Fruit fly (Drosophila melanogaster) whole organism, embryonic: ENCODE data around the gene CG6149.

ENCODE experiments used
- ATbp ChIP-seq: fragments of 200-800 bp; sonication (Bioruptor generic); optimal IDR thresholded peaks from 2 replicates; lab custom pipeline; 2017; ENCODE audit warnings: missing biosample characterization, mild to moderate bottlenecking, missing genetic modification characterization, missing genetic modification reagents
- Abd-B ChIP-seq: fragments of 200-800 bp; sonication (Bioruptor generic); optimal IDR thresholded peaks from 2 replicates; lab custom pipeline; 2018; ENCODE audit warnings: missing biosample characterization, mild to moderate bottlenecking, missing genetic modification characterization, moderate library complexity
- Aef1 ChIP-seq: fragments of 200-800 bp; sonication (Bioruptor generic); IDR thresholded peaks from 3 replicates; pipeline ENCODE4 v1.3.6; 2022; ENCODE audit warnings: missing biosample characterization, missing genetic modification characterization
- CG10431 ChIP-seq: fragments of 200-800 bp; sonication (Bioruptor generic); optimal IDR thresholded peaks from 3 replicates; lab custom pipeline; 2018; ENCODE audit warnings: missing biosample characterization, mild to moderate bottlenecking, missing genetic modification characterization
- CG11695 ChIP-seq: fragments of 200-800 bp; sonication (Bioruptor generic); IDR thresholded peaks from 3 replicates; pipeline ENCODE4 v1.3.6; 2022; ENCODE audit warnings: missing biosample characterization, missing genetic modification characterization
- CG11723 ChIP-seq: fragments of 200-800 bp; sonication (Bioruptor generic); optimal IDR thresholded peaks from 2 replicates; lab custom pipeline; 2017; ENCODE audit warnings: missing biosample characterization, mild to moderate bottlenecking, missing genetic modification characterization
- CG12391 ChIP-seq: fragments of 200-800 bp; sonication (Bioruptor generic); optimal IDR thresholded peaks from 3 replicates; lab custom pipeline; 2018; ENCODE audit warnings: missing biosample characterization, mild to moderate bottlenecking, missing genetic modification characterization, moderate library complexity
- CG13296 ChIP-seq: fragments of 200-800 bp; sonication (Bioruptor generic); optimal IDR thresholded peaks from 3 replicates; lab custom pipeline; 2018; ENCODE audit warnings: missing biosample characterization, mild to moderate bottlenecking, missing genetic modification characterization
- CG13424 ChIP-seq: fragments of 200-800 bp; sonication (Bioruptor generic); optimal IDR thresholded peaks from 2 replicates; lab custom pipeline; 2019; ENCODE audit warnings: missing biosample characterization, mild to moderate bottlenecking, missing genetic modification characterization, moderate library complexity
- CG14441 ChIP-seq: fragments of 200-800 bp; sonication (Bioruptor generic); IDR thresholded peaks from 2 replicates; pipeline ENCODE4 v1.3.6; 2022; ENCODE audit warnings: missing biosample characterization, missing genetic modification characterization
- CG15073 ChIP-seq: fragments of 200-800 bp; sonication (Bioruptor generic); optimal IDR thresholded peaks from 2 replicates; lab custom pipeline; 2016; ENCODE audit warnings: missing biosample characterization, missing genetic modification characterization
- CG16813 ChIP-seq: fragments of 200-800 bp; sonication (Bioruptor generic); IDR thresholded peaks from 3 replicates; pipeline ENCODE4 v1.3.6; 2022; ENCODE audit warnings: missing biosample characterization, missing genetic modification characterization; ENCODE audit not compliant: partially characterized antibody
- CG17612 ChIP-seq: fragments of 200-800 bp; sonication (Bioruptor generic); IDR thresholded peaks from 2 replicates; pipeline ENCODE4 v1.3.6; 2022; ENCODE audit warnings: missing biosample characterization, missing genetic modification characterization
- CG18599 ChIP-seq: fragments of 200-800 bp; sonication (Bioruptor generic); optimal IDR thresholded peaks from 3 replicates; lab custom pipeline; 2017; ENCODE audit warnings: missing biosample characterization, missing genetic modification characterization, mild to moderate bottlenecking, moderate library complexity, missing genetic modification reagents
- CG2120 ChIP-seq: fragments of 200-800 bp; sonication (Bioruptor generic); optimal IDR thresholded peaks from 3 replicates; lab custom pipeline; 2016; ENCODE audit warnings: missing biosample characterization, missing genetic modification characterization
- CG2678 ChIP-seq: fragments of 200-800 bp; sonication (Bioruptor generic); optimal IDR thresholded peaks from 3 replicates; lab custom pipeline; 2019; ENCODE audit warnings: missing biosample characterization, mild to moderate bottlenecking, missing genetic modification characterization, moderate library complexity
- CG3407 ChIP-seq: fragments of 200-800 bp; sonication (Bioruptor generic); optimal IDR thresholded peaks from 2 replicates; lab custom pipeline; 2018; ENCODE audit warnings: missing biosample characterization, mild to moderate bottlenecking, missing genetic modification characterization
- CG4424 ChIP-seq: fragments of 200-800 bp; sonication (Bioruptor generic); optimal IDR thresholded peaks from 3 replicates; lab custom pipeline; 2016; ENCODE audit warnings: missing biosample characterization, missing genetic modification characterization
- CG6689 ChIP-seq: fragments of 200-800 bp; sonication (Bioruptor generic); IDR thresholded peaks from 2 replicates; pipeline ENCODE4 v1.3.6; 2022; ENCODE audit warnings: missing biosample characterization, missing genetic modification characterization
- CG7786 ChIP-seq: fragments of 200-800 bp; sonication (Bioruptor generic); optimal IDR thresholded peaks from 2 replicates; lab custom pipeline; 2016; ENCODE audit warnings: missing biosample characterization, missing genetic modification characterization
- CG7839 ChIP-seq: fragments of 200-800 bp; sonication (Bioruptor generic); optimal IDR thresholded peaks from 3 replicates; lab custom pipeline; 2018; ENCODE audit warnings: missing biosample characterization, mild to moderate bottlenecking, missing genetic modification characterization, moderate library complexity
- CG9437 ChIP-seq: fragments of 200-800 bp; sonication (Bioruptor generic); optimal IDR thresholded peaks from 2 replicates; lab custom pipeline; 2018; ENCODE audit warnings: missing biosample characterization, mild to moderate bottlenecking, missing genetic modification characterization
- CoRest ChIP-seq: fragments of 200-800 bp; sonication (Bioruptor generic); optimal IDR thresholded peaks from 3 replicates; lab custom pipeline; 2018; ENCODE audit warnings: missing biosample characterization, mild to moderate bottlenecking, missing genetic modification characterization, moderate library complexity
- D ChIP-seq, 2 experiments: fragments of 200-800 bp in 1 of 2; fragments of >200 bp in 1 of 2; sonication (Bioruptor generic) in 1 of 2; optimal IDR thresholded peaks; 2 replicates in 1 of 2; 3 replicates in 1 of 2; lab custom pipeline; 2017; ENCODE audit warnings: mild to moderate bottlenecking in 1 of 2, missing biosample characterization in 1 of 2, missing genetic modification characterization in 1 of 2, missing genetic modification reagents in 1 of 2
- Dref ChIP-seq: fragments of 200-800 bp; sonication (Bioruptor generic); IDR thresholded peaks from 2 replicates; pipeline ENCODE4 v1.3.6; 2022; ENCODE audit warnings: missing biosample characterization, missing genetic modification characterization
- Fer1 ChIP-seq: fragments of 200-800 bp; sonication (Bioruptor generic); optimal IDR thresholded peaks from 2 replicates; lab custom pipeline; 2017; ENCODE audit warnings: missing biosample characterization, mild to moderate bottlenecking, missing genetic modification characterization
- Gug ChIP-seq: fragments of 200-800 bp; sonication (Bioruptor generic); IDR thresholded peaks from 4 replicates; pipeline ENCODE4 v1.3.6; 2022; ENCODE audit warnings: missing biosample characterization, missing genetic modification characterization
- H15 ChIP-seq: fragments of 200-800 bp; sonication (Bioruptor generic); IDR thresholded peaks from 3 replicates; pipeline ENCODE4 v1.3.6; 2022; ENCODE audit warnings: missing biosample characterization, missing genetic modification characterization
- HLH3B ChIP-seq: fragments of 200-800 bp; sonication (Bioruptor generic); IDR thresholded peaks from 2 replicates; pipeline ENCODE4 v1.3.6; 2022; ENCODE audit warnings: missing biosample characterization, missing genetic modification characterization
- HLHmδ ChIP-seq: fragments of 200-800 bp; sonication (Bioruptor generic); optimal IDR thresholded peaks from 2 replicates; lab custom pipeline; 2018; ENCODE audit warnings: missing biosample characterization, mild to moderate bottlenecking, missing genetic modification characterization, moderate library complexity
- HmgZ ChIP-seq: fragments of 200-800 bp; sonication (Bioruptor generic); optimal IDR thresholded peaks from 2 replicates; lab custom pipeline; 2018; ENCODE audit warnings: missing biosample characterization, mild to moderate bottlenecking, missing genetic modification characterization
- Hr39 ChIP-seq: fragments of >200 bp; optimal IDR thresholded peaks from 2 replicates; lab custom pipeline; 2017
- Myb ChIP-seq: fragments of 200-800 bp; sonication (Bioruptor generic); optimal IDR thresholded peaks from 2 replicates; lab custom pipeline; 2016; ENCODE audit warnings: missing biosample characterization, missing genetic modification characterization
- Oli ChIP-seq: fragments of 200-800 bp; sonication (Bioruptor generic); optimal IDR thresholded peaks from 2 replicates; lab custom pipeline; 2018; ENCODE audit warnings: missing biosample characterization, mild to moderate bottlenecking, missing genetic modification characterization, moderate library complexity
- ab ChIP-seq: fragments of 200-800 bp; sonication (Bioruptor generic); optimal IDR thresholded peaks from 2 replicates; lab custom pipeline; 2016; ENCODE audit warnings: missing biosample characterization, missing genetic modification characterization
- abd-A ChIP-seq: fragments of 200-800 bp; sonication (Bioruptor generic); optimal IDR thresholded peaks from 3 replicates; lab custom pipeline; 2019; ENCODE audit warnings: missing biosample characterization, mild to moderate bottlenecking, missing genetic modification characterization, moderate library complexity
- amos ChIP-seq: fragments of 200-800 bp; sonication (Bioruptor generic); IDR thresholded peaks from 2 replicates; pipeline ENCODE4 v1.3.6; 2022; ENCODE audit warnings: missing biosample characterization, missing genetic modification characterization; ENCODE audit not compliant: partially characterized antibody
- ara ChIP-seq: fragments of 200-800 bp; sonication (Bioruptor generic); IDR thresholded peaks from 2 replicates; pipeline ENCODE4 v1.3.6; 2022; ENCODE audit warnings: missing biosample characterization, missing genetic modification characterization
- bsh ChIP-seq, 2 experiments: fragments of 200-800 bp; sonication (Bioruptor generic); optimal IDR thresholded peaks; 2 replicates each; lab custom pipeline; 2017 to 2018; ENCODE audit warnings: mild to moderate bottlenecking in 2 of 2, missing biosample characterization in 2 of 2, missing genetic modification characterization in 2 of 2, moderate library complexity in 1 of 2
- disco-r ChIP-seq: fragments of 200-800 bp; sonication (Bioruptor generic); optimal IDR thresholded peaks from 2 replicates; lab custom pipeline; 2016; ENCODE audit warnings: missing biosample characterization, missing genetic modification characterization
- ems ChIP-seq: fragments of 200-800 bp; sonication (Bioruptor generic); optimal IDR thresholded peaks from 3 replicates; lab custom pipeline; 2016; ENCODE audit warnings: missing biosample characterization, missing genetic modification characterization
- hbn ChIP-seq: fragments of 200-800 bp; sonication (Bioruptor generic); IDR thresholded peaks from 2 replicates; pipeline ENCODE4 v1.3.6; 2022; ENCODE audit warnings: missing biosample characterization, missing genetic modification characterization; ENCODE audit not compliant: partially characterized antibody
- kah ChIP-seq: fragments of 200-800 bp; sonication (Bioruptor generic); optimal IDR thresholded peaks from 2 replicates; lab custom pipeline; 2018; ENCODE audit warnings: missing biosample characterization, mild to moderate bottlenecking, missing genetic modification characterization
- kay ChIP-seq: fragments of 200-800 bp; sonication (Bioruptor generic); optimal IDR thresholded peaks from 2 replicates; lab custom pipeline; 2016; ENCODE audit warnings: missing biosample characterization, missing genetic modification characterization
- mld ChIP-seq: fragments of 200-800 bp; sonication (Bioruptor generic); IDR thresholded peaks from 3 replicates; pipeline ENCODE4 v1.3.6; 2022; ENCODE audit warnings: missing biosample characterization, missing genetic modification characterization; ENCODE audit not compliant: partially characterized antibody
- nmo ChIP-seq: fragments of 200-800 bp; sonication (Bioruptor generic); optimal IDR thresholded peaks from 2 replicates; lab custom pipeline; 2018; ENCODE audit warnings: missing biosample characterization, mild to moderate bottlenecking, missing genetic modification characterization, moderate library complexity
- otp ChIP-seq: fragments of 200-800 bp; sonication (Bioruptor generic); IDR thresholded peaks from 3 replicates; pipeline ENCODE4, ENCODE4 v1.3.6; 2022; ENCODE audit warnings: missing biosample characterization, missing genetic modification characterization
- slou ChIP-seq: fragments of 200-800 bp; sonication (Bioruptor generic); optimal IDR thresholded peaks from 3 replicates; lab custom pipeline; 2016; ENCODE audit warnings: missing biosample characterization, missing genetic modification characterization
- sr ChIP-seq: fragments of 200-800 bp; sonication (Bioruptor generic); IDR thresholded peaks from 3 replicates; pipeline ENCODE4 v1.3.6; 2022; ENCODE audit warnings: missing biosample characterization, missing genetic modification characterization
- vvl ChIP-seq: fragments of 200-800 bp; sonication (Bioruptor generic); IDR thresholded peaks from 2 replicates; pipeline ENCODE4 v1.3.6; 2022; ENCODE audit warnings: missing biosample characterization, missing genetic modification characterization
- z ChIP-seq: fragments of 200-800 bp; sonication (Bioruptor generic); IDR thresholded peaks from 3 replicates; pipeline ENCODE4 v1.3.6; 2022; ENCODE audit warnings: missing biosample characterization, missing genetic modification characterization

CG6149 gene

DNA sequence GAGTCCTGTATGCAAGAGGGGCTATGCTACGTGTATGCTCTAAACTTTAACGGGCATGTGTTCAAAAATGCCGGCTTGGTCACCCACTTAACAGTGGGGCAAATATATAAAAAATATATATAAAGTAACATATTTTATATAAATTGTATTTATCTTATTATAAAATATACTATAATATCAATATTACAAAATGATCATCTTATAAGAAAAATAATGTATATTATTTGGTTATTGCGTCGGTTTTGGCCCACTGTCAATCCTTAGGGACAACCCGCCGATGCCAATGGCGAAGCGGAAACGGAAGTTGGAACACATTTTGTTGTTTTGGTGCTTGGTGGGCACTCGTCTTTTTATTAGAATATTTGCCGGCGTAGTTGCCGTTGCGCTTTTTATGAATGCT, 15.3 kb upstream of the CG6149 start:
- peak; percentile 24 for TF ChIP-seq ATbp (GFP tag; lab: Kevin White, UChicago)
- no peak for TF ChIP-seq D (optimal IDR thresholded peaks at IDR 0.05; lab: Kevin White, UChicago)
- TF ChIP-seq D (GFP tag; optimal IDR thresholded peaks at IDR 0.05; lab: Kevin White, UChicago), result peak; percentile 30
- peak; percentile 47 for TF ChIP-seq CG13296 (GFP tag; lab: Kevin White, UChicago)
- TF ChIP-seq HLHmδ (GFP tag; lab: Kevin White, UChicago), result no peak
- TF ChIP-seq CG4424 (GFP tag; lab: Kevin White, UChicago), result peak; percentile 37
- no peak for TF ChIP-seq H15
- TF ChIP-seq CG13424 (tag; lab: Kevin White, UChicago), result peak; percentile 45
- TF ChIP-seq CG3407, result peak; percentile 1
- peak; percentile 31 for TF ChIP-seq nmo (GFP tag; lab: Kevin White, UChicago)
- no peak for TF ChIP-seq Dref (GFP tag; lab: Robert Waterston, UW)
- TF ChIP-seq Fer1, result peak; percentile 59
- no peak for TF ChIP-seq CG10431 (GFP tag; lab: Kevin White, UChicago)
- TF ChIP-seq CG6689, result peak; percentile 51
- TF ChIP-seq CG12391 (tag; lab: Kevin White, UChicago), result peak; percentile 53
- no peak; the same call in 1 of the 2 replicates for TF ChIP-seq ara (GFP tag; lab: Robert Waterston, UW)
- TF ChIP-seq CG2678 (tag; lab: Kevin White, UChicago), result peak; percentile 57
- TF ChIP-seq disco-r (GFP tag; lab: Kevin White, UChicago), result no peak
- TF ChIP-seq amos (GFP tag; lab: Robert Waterston, UW), result no peak
- no peak for TF ChIP-seq CG7786
- no peak for TF ChIP-seq ab (GFP tag; lab: Kevin White, UChicago)
- no peak for TF ChIP-seq CG11723 (GFP tag; lab: Kevin White, UChicago)
- peak in 1 of 2 experiments; percentile 52 for TF ChIP-seq bsh (GFP tag; optimal IDR thresholded peaks at IDR 0.05; lab: Kevin White, UChicago)
- TF ChIP-seq CG14441, result no peak
- TF ChIP-seq slou (GFP tag; lab: Kevin White, UChicago), result no peak
- TF ChIP-seq Myb (GFP tag; lab: Kevin White, UChicago), result no peak
- no peak for TF ChIP-seq Hr39 (lab: Kevin White, UChicago)
- TF ChIP-seq CG15073 (GFP tag; lab: Kevin White, UChicago), result no peak
- no peak for TF ChIP-seq CG16813 (GFP tag; lab: Robert Waterston, UW)
- TF ChIP-seq CG11695, result peak; percentile 46; the same call in 1 of the 3 replicates
- TF ChIP-seq CoRest, result peak; percentile 7
- peak; percentile 52 for TF ChIP-seq CG7839 (tag; lab: Kevin White, UChicago)
- TF ChIP-seq HLH3B (GFP tag; lab: Robert Waterston, UW), result 0 out of 2 replicates have a peak, but pooled peaks have one; percentile 35
- no peak for TF ChIP-seq mld (GFP tag; lab: Robert Waterston, UW)
- TF ChIP-seq HmgZ (tag; lab: Kevin White, UChicago), result no peak
- TF ChIP-seq Aef1 (GFP tag; lab: Robert Waterston, UW), result no peak
- TF ChIP-seq CG18599 (GFP tag; lab: Kevin White, UChicago), result peak; percentile 69
- no peak for TF ChIP-seq kay (GFP tag; lab: Kevin White, UChicago)
- TF ChIP-seq ems (GFP tag; lab: Kevin White, UChicago), result no peak
- no peak for TF ChIP-seq abd-A (tag; lab: Kevin White, UChicago)
- peak; percentile 24 for TF ChIP-seq CG9437 (GFP tag; lab: Kevin White, UChicago)
- TF ChIP-seq vvl, result peak; percentile 58; the same call in 1 of the 2 replicates
- peak; percentile 41 for TF ChIP-seq Oli
- no peak for TF ChIP-seq sr
- no peak for TF ChIP-seq hbn
- TF ChIP-seq Gug (GFP tag; lab: Robert Waterston, UW), result no peak
- no peak for TF ChIP-seq z (GFP tag; lab: Robert Waterston, UW)
- no peak for TF ChIP-seq CG2120 (GFP tag; lab: Kevin White, UChicago)
- TF ChIP-seq CG17612, result no peak
- no peak for TF ChIP-seq otp
- TF ChIP-seq kah, result no peak
- TF ChIP-seq Abd-B (GFP tag; lab: Kevin White, UChicago), result peak; percentile 19
